Worm (Caenorhabditis elegans) whole organism, young adult: Measurements from ENCODE around the gene F46E10.3.
A peak's percentile ranks its signal among the peaks of the same experiment; 100 is the strongest.

Source experiments
- B0336.3 ChIP-seq: fragments of 200-800 bp; sonication (Bioruptor generic); IDR thresholded peaks from 2 replicates; pipeline ENCODE4 v1.3.6; 2022; ENCODE audit warnings: missing genetic modification characterization, missing compliant biosample characterization
- F10E7.11 ChIP-seq: sonication (generic microtip); optimal IDR thresholded peaks from 2 replicates; lab custom pipeline; 2017; ENCODE audit warnings: mild to moderate bottlenecking, missing genetic modification characterization, moderate library complexity, missing compliant biosample characterization
- F22D6.2 ChIP-seq: sonication (generic microtip); optimal IDR thresholded peaks from 2 replicates; lab custom pipeline; 2016; ENCODE audit warnings: mild to moderate bottlenecking, missing genetic modification characterization, missing compliant biosample characterization
- F52B5.7 ChIP-seq: sonication (generic microtip); optimal IDR thresholded peaks from 2 replicates; lab custom pipeline; 2016; ENCODE audit warnings: mild to moderate bottlenecking, missing genetic modification characterization, missing compliant biosample characterization
- F55B11.4 ChIP-seq: sonication (generic microtip); optimal IDR thresholded peaks from 2 replicates; lab custom pipeline; 2016; ENCODE audit warnings: missing compliant biosample characterization, missing genetic modification characterization, borderline replicate concordance; ENCODE audit not compliant: insufficient read depth
- F57A8.1 ChIP-seq: fragments of 200-800 bp; sonication (Bioruptor generic); optimal IDR thresholded peaks from 2 replicates; lab custom pipeline; 2018; ENCODE audit warnings: mild to moderate bottlenecking, missing genetic modification characterization, moderate library complexity, missing compliant biosample characterization
- K11D2.4 ChIP-seq: fragments of 200-800 bp; sonication (Bioruptor generic); IDR thresholded peaks from 2 replicates; pipeline ENCODE4 v1.3.6; 2022; ENCODE audit warnings: missing genetic modification reagents, missing genetic modification characterization, missing compliant biosample characterization
- T07F8.4 ChIP-seq: sonication (generic microtip); optimal IDR thresholded peaks from 2 replicates; lab custom pipeline; 2016; ENCODE audit warnings: mild to moderate bottlenecking, missing genetic modification characterization, moderate library complexity, missing compliant biosample characterization
- Y53G8AR.9 ChIP-seq: fragments of 200-800 bp; sonication (Bioruptor generic); conservative IDR thresholded peaks from 2 replicates; pipeline ENCODE4 v1.3.6; 2022; ENCODE audit warnings: missing genetic modification reagents, missing genetic modification characterization, missing compliant biosample characterization
- Y56A3A.18 ChIP-seq: fragments of 200-800 bp; sonication (Bioruptor generic); IDR thresholded peaks from 2 replicates; pipeline ENCODE4 v1.3.6; 2022; ENCODE audit warnings: missing genetic modification reagents, missing genetic modification characterization, missing compliant biosample characterization
- Y67H2A.10 ChIP-seq: fragments of 200-800 bp; sonication (Bioruptor generic); conservative IDR thresholded peaks from 2 replicates; pipeline ENCODE4 v1.3.6; 2022; ENCODE audit warnings: missing genetic modification reagents, missing genetic modification characterization, missing compliant biosample characterization
- ama-1 ChIP-seq, 3 experiments: fragments of 150-350 bp in 1 of 3; sonication (generic microtip) in 2 of 3; optimal IDR thresholded peaks; 2 replicates each; lab custom pipeline; 2014 to 2018; ENCODE audit warnings: missing biosample characterization in 2 of 3, missing genetic modification characterization in 2 of 3, missing genetic modification reagents in 2 of 3
- atf-7 ChIP-seq: sonication (generic microtip); optimal IDR thresholded peaks from 2 replicates; lab custom pipeline; 2017; ENCODE audit warnings: mild to moderate bottlenecking, missing genetic modification characterization, missing compliant biosample characterization
- athp-1 ChIP-seq: sonication (generic microtip); optimal IDR thresholded peaks from 2 replicates; lab custom pipeline; 2017; ENCODE audit warnings: mild to moderate bottlenecking, missing genetic modification characterization, missing compliant biosample characterization
- attf-3 ChIP-seq: fragments of 200-800 bp; sonication (Bioruptor generic); conservative IDR thresholded peaks from 2 replicates; pipeline ENCODE4 v1.3.6; 2022; ENCODE audit warnings: missing genetic modification reagents, missing genetic modification characterization, missing compliant biosample characterization
- attf-5 ChIP-seq: fragments of 200-800 bp; sonication (Bioruptor generic); optimal IDR thresholded peaks from 2 replicates; lab custom pipeline; 2018; ENCODE audit warnings: mild to moderate bottlenecking, missing genetic modification characterization, missing compliant biosample characterization
- bed-2 ChIP-seq: fragments of 200-800 bp; sonication (Bioruptor generic); IDR thresholded peaks from 2 replicates; pipeline ENCODE4 v1.3.6; 2022; ENCODE audit warnings: missing genetic modification reagents, missing genetic modification characterization, missing compliant biosample characterization
- ceh-100 ChIP-seq: fragments of 200-800 bp; sonication (Bioruptor generic); IDR thresholded peaks from 2 replicates; pipeline ENCODE4 v1.3.6; 2022; ENCODE audit warnings: missing genetic modification reagents, missing genetic modification characterization, missing compliant biosample characterization
- ceh-79 ChIP-seq: sonication (generic microtip); optimal IDR thresholded peaks from 2 replicates; lab custom pipeline; 2017; ENCODE audit warnings: mild to moderate bottlenecking, missing genetic modification characterization, missing compliant biosample characterization
- chd-7 ChIP-seq: sonication (generic microtip); optimal IDR thresholded peaks from 2 replicates; lab custom pipeline; 2016; ENCODE audit warnings: mild to moderate bottlenecking, missing genetic modification characterization, moderate library complexity, missing compliant biosample characterization
- die-1 ChIP-seq: sonication (generic microtip); optimal IDR thresholded peaks from 2 replicates; lab custom pipeline; 2016; ENCODE audit warnings: missing genotype, mild to moderate bottlenecking, missing genetic modification characterization, missing compliant biosample characterization
- dox-1 ChIP-seq: fragments of 200-800 bp; sonication (Bioruptor generic); IDR thresholded peaks from 2 replicates; pipeline ENCODE4 v1.3.6; 2022; ENCODE audit warnings: missing genetic modification reagents, missing genetic modification characterization, missing compliant biosample characterization
- egl-44 ChIP-seq: fragments of 200-800 bp; sonication (Bioruptor generic); IDR thresholded peaks from 2 replicates; pipeline ENCODE4 v1.3.6; 2022; ENCODE audit warnings: missing genetic modification reagents, missing genetic modification characterization, missing compliant biosample characterization
- fkh-3 ChIP-seq: sonication (generic microtip); optimal IDR thresholded peaks from 2 replicates; lab custom pipeline; 2016; ENCODE audit warnings: mild to moderate bottlenecking, missing genetic modification characterization, missing compliant biosample characterization
- gei-17 ChIP-seq: fragments of 200-800 bp; sonication (Bioruptor generic); optimal IDR thresholded peaks from 2 replicates; lab custom pipeline; 2018; ENCODE audit warnings: mild to moderate bottlenecking, missing genetic modification characterization, missing compliant biosample characterization
- hmg-1.2 ChIP-seq: fragments of 200-800 bp; sonication (Bioruptor generic); IDR thresholded peaks from 2 replicates; pipeline ENCODE4 v1.3.6; 2022; ENCODE audit warnings: missing genetic modification reagents, missing genetic modification characterization, missing compliant biosample characterization
- hrde-1 ChIP-seq: sonication (generic microtip); optimal IDR thresholded peaks from 2 replicates; lab custom pipeline; 2016; ENCODE audit warnings: missing genetic modification characterization, mild to moderate bottlenecking, missing compliant biosample characterization, moderate library complexity, missing genotype, missing genetic modification reagents, borderline replicate concordance
- hsf-1 ChIP-seq: fragments of 200-800 bp; sonication (Bioruptor generic); IDR thresholded peaks from 2 replicates; pipeline ENCODE4 v1.3.6; 2022; ENCODE audit warnings: missing genetic modification reagents, missing genetic modification characterization, missing compliant biosample characterization
- let-607 ChIP-seq, 2 experiments: fragments of 200-800 bp in 1 of 2; sonication (Bioruptor generic) in 1 of 2; sonication (generic microtip) in 1 of 2; optimal IDR thresholded peaks; 2 replicates each; lab custom pipeline; 2016 to 2018; ENCODE audit warnings: mild to moderate bottlenecking in 2 of 2, missing compliant biosample characterization in 2 of 2, missing genetic modification characterization in 2 of 2, moderate library complexity in 2 of 2, missing genotype in 1 of 2
- lin-35 ChIP-seq, 3 experiments: fragments of 150-350 bp in 2 of 3; sonication (generic microtip) in 1 of 3; optimal IDR thresholded peaks; 2 replicates each; lab custom pipeline; 2014 to 2018; ENCODE audit warnings: missing biosample characterization in 3 of 3, missing genetic modification characterization in 3 of 3, missing genetic modification reagents in 3 of 3
- lin-54 ChIP-seq: fragments of 200-800 bp; sonication (Bioruptor generic); optimal IDR thresholded peaks from 2 replicates; lab custom pipeline; 2018; ENCODE audit warnings: mild to moderate bottlenecking, missing genetic modification characterization, missing compliant biosample characterization
- lir-1 ChIP-seq: fragments of 200-800 bp; sonication (Bioruptor generic); conservative IDR thresholded peaks from 2 replicates; pipeline ENCODE4 v1.3.6; 2022; ENCODE audit warnings: missing genetic modification reagents, missing genetic modification characterization, missing compliant biosample characterization
- lsl-1 ChIP-seq: fragments of 200-800 bp; sonication (Bioruptor generic); optimal IDR thresholded peaks from 2 replicates; lab custom pipeline; 2018; ENCODE audit warnings: mild to moderate bottlenecking, missing genetic modification characterization, moderate library complexity, missing compliant biosample characterization
- madf-3 ChIP-seq: fragments of 200-800 bp; sonication (Bioruptor generic); IDR thresholded peaks from 2 replicates; pipeline ENCODE4 v1.3.6; 2022; ENCODE audit warnings: missing genetic modification reagents, missing genetic modification characterization, missing compliant biosample characterization
- mel-28 ChIP-seq: sonication (generic microtip); optimal IDR thresholded peaks from 2 replicates; lab custom pipeline; 2016; ENCODE audit warnings: borderline replicate concordance, mild to moderate bottlenecking, missing genetic modification characterization, missing compliant biosample characterization
- nfya-2 ChIP-seq: fragments of 200-800 bp; sonication (Bioruptor generic); IDR thresholded peaks from 2 replicates; pipeline ENCODE4 v1.3.6; 2022; ENCODE audit warnings: missing genetic modification reagents, missing genetic modification characterization, missing compliant biosample characterization
- nfyb-1 ChIP-seq: fragments of 200-800 bp; sonication (Bioruptor generic); IDR thresholded peaks from 2 replicates; pipeline ENCODE4 v1.3.6; 2022; ENCODE audit warnings: missing genetic modification reagents, missing genetic modification characterization, missing compliant biosample characterization
- nhr-80 ChIP-seq: sonication (generic microtip); optimal IDR thresholded peaks from 2 replicates; lab custom pipeline; 2016; ENCODE audit warnings: missing genetic modification characterization, missing compliant biosample characterization
- rec-8 ChIP-seq, 2 experiments: sonication (generic microtip); optimal IDR thresholded peaks; 2 replicates each; lab custom pipeline; 2016; ENCODE audit warnings: mild to moderate bottlenecking in 2 of 2, missing genetic modification characterization in 2 of 2, missing genetic modification reagents in 2 of 2, missing genotype in 2 of 2, missing biosample characterization in 1 of 2, missing compliant biosample characterization in 1 of 2, moderate library complexity in 1 of 2
- repo-1 ChIP-seq: sonication (generic microtip); optimal IDR thresholded peaks from 2 replicates; lab custom pipeline; 2017; ENCODE audit warnings: mild to moderate bottlenecking, missing genetic modification characterization, missing compliant biosample characterization
- snpc-1.3 ChIP-seq: sonication (generic microtip); optimal IDR thresholded peaks from 2 replicates; lab custom pipeline; 2017; ENCODE audit warnings: missing genetic modification characterization, mild to moderate bottlenecking, missing compliant biosample characterization, antibody characterized with exemption, moderate library complexity, missing genotype, missing genetic modification reagents; ENCODE audit not compliant: insufficient read depth
- ztf-25 ChIP-seq: fragments of 200-800 bp; sonication (Bioruptor generic); IDR thresholded peaks from 2 replicates; pipeline ENCODE4 v1.3.6; 2022; ENCODE audit warnings: missing genetic modification reagents, missing genetic modification characterization, missing compliant biosample characterization

The F46E10.3 gene

DNA sequence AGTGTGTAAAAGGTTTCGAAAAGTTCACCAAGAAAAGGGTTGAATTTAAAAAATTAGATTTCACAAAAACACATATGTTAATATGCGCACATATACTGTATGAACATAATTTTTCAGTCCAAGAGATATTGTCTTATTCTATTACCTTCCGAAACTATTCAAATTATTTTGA is at the start of gene F46E10.3:
Gene F46E10.3, plus strand, starts transcription at position 73 of the 172 bp plus-strand sequence.
- no peak for TF ChIP-seq ceh-79 (tag; lab: Kevin White, UChicago)

DNA sequence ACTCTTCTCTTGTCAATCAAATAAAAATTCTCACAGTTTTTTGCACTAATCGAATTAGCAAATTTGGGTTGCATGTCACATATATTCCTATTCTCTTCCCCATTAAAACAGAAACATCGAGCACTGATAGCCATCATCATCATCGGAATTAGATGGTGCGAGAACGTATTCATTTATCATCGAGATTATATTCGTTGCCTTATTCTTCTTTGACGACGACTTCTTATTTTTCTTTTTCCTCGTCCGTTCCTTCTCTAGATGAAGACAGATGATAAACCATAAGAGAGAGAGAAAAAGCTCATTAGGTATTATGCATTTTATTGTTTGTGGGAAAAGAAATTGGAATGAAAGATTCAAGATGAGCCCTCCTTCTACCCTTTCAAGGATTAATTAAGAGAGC is 46.9 kb upstream of the F46E10.3 start:
- TF ChIP-seq attf-5 (GFP tag; lab: Kevin White, UChicago): no peak
- no peak for TF ChIP-seq K11D2.4
- no peak for TF ChIP-seq attf-3 (GFP tag; lab: Robert Waterston, UW)
- TF ChIP-seq Y67H2A.10: no peak
- no peak for TF ChIP-seq F57A8.1 (GFP tag; lab: Kevin White, UChicago)
- no peak for TF ChIP-seq lin-35 (GFP tag; optimal IDR thresholded peaks at IDR 0.05; lab: Kevin White, UChicago)
- no peak for TF ChIP-seq ceh-100 (GFP tag; lab: Robert Waterston, UW)
- no peak for TF ChIP-seq T07F8.4 (tag; lab: Kevin White, UChicago)
- TF ChIP-seq snpc-1.3 (tag; lab: Kevin White, UChicago): no peak
- no peak for TF ChIP-seq ama-1 (optimal IDR thresholded peaks at IDR 0.05; lab: Kevin White, UChicago)
- TF ChIP-seq ama-1 (GFP tag; optimal IDR thresholded peaks at IDR 0.05; lab: Kevin White, UChicago): no peak
- no peak for TF ChIP-seq F22D6.2
- no peak for TF ChIP-seq madf-3 (GFP tag; lab: Robert Waterston, UW)
- no peak for TF ChIP-seq F52B5.7 (tag; lab: Kevin White, UChicago)
- no peak for TF ChIP-seq bed-2 (GFP tag; lab: Robert Waterston, UW)
- TF ChIP-seq fkh-3: no peak
- no peak for TF ChIP-seq B0336.3 (GFP tag; lab: Robert Waterston, UW)

DNA sequence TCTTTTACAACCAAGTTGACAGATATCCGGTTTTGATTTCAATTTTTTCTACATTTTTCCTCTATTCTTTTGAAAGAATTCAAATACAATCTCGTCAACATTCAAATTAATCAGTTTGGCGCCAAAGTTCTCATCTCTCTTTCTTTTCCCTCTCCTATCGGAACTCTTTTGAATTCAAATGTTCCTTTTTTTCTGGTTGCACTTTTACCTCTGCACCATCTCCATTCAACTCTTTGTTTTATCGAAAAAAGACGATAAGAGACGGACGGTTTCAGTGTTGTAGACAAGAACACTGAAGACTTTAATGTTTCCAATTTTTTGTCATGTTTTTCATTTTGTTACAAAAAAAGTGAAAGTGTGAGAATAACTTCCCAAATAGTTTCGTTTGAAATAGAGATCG is 42.1 kb upstream of the F46E10.3 start:
- TF ChIP-seq rec-8 (tag; optimal IDR thresholded peaks at IDR 0.05; lab: Kevin White, UChicago): no peak
- no peak for TF ChIP-seq ztf-25
- peak; percentile 11 for TF ChIP-seq attf-5 (GFP tag; lab: Kevin White, UChicago)
- TF ChIP-seq lir-1: no peak
- peak; percentile 90 for TF ChIP-seq nhr-80
- TF ChIP-seq hmg-1.2 (GFP tag; lab: Robert Waterston, UW): no peak
- TF ChIP-seq, all 124 proteins: peak for 2

DNA sequence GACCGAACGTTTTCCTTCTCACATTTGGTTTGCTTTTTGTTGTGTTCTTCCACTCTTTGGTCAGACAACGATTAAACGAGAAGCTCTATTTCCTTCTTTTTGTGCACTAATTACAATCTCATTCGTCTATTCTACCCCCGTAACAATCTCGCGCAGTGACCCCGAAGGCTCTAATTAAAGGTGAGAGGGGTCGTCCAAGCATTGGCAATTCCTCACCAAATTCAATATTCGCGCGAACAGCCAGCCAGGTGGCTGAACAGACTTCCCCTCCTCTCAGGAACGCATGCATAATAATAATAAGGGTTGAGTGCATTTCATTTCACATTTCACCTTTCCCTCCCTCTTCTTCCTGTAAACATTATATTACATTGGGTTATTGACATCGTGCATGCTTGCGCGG is 33.0 kb upstream of the F46E10.3 start:
- no peak for TF ChIP-seq lsl-1 (GFP tag; lab: Kevin White, UChicago)
- TF ChIP-seq hsf-1 (GFP tag; lab: Robert Waterston, UW): no peak

DNA sequence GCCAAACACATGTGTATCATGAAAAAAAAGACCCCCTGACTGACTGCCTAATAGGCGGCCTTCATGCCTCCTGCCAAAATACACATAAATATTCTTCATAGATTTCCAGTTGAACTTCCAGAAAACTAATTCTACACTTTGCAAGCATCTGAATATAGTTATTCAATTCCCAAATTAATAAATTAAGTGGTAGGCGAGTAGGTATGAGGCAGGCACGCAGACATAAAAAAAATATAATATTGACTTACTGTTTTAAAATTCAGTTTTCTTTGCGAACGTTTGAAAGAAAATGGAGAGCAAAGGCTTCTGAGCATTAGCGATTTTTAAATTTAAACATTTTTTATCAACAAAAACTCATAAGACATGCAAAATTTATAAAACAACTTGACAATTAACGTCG is 30.2 kb upstream of the F46E10.3 start:
- peak; percentile 22; the same call in 1 of the 2 replicates for TF ChIP-seq dox-1 (GFP tag; lab: Robert Waterston, UW)
- peak; percentile 6 for TF ChIP-seq nhr-80
- no peak for TF ChIP-seq chd-7 (tag; lab: Kevin White, UChicago)
- no peak for TF ChIP-seq nfya-2 (GFP tag; lab: Robert Waterston, UW)
- no peak for TF ChIP-seq mel-28 (tag; lab: Kevin White, UChicago)
- TF ChIP-seq gei-17 (GFP tag; lab: Kevin White, UChicago): no peak
- no peak for TF ChIP-seq F10E7.11 (tag; lab: Kevin White, UChicago)
- TF ChIP-seq let-607 (tag; optimal IDR thresholded peaks at IDR 0.05; lab: Kevin White, UChicago): peak in 1 of 2 experiments; percentile 48
- TF ChIP-seq die-1 (tag; lab: Kevin White, UChicago): no peak
- TF ChIP-seq athp-1 (tag; lab: Kevin White, UChicago): no peak
- TF ChIP-seq Y53G8AR.9 (GFP tag; lab: Robert Waterston, UW): 0 out of 2 replicates have a peak, but pooled peaks have one; percentile 26
- TF ChIP-seq Y56A3A.18 (GFP tag; lab: Robert Waterston, UW): 0 out of 2 replicates have a peak, but pooled peaks have one; percentile 7
- TF ChIP-seq hrde-1: no peak
- no peak for TF ChIP-seq hmg-1.2 (GFP tag; lab: Robert Waterston, UW)
- 0 out of 2 replicates have a peak, but pooled peaks have one; percentile 24 for TF ChIP-seq egl-44 (GFP tag; lab: Robert Waterston, UW)
- no peak for TF ChIP-seq F55B11.4 (tag; lab: Kevin White, UChicago)
- TF ChIP-seq repo-1 (tag; lab: Kevin White, UChicago): no peak
- no peak for TF ChIP-seq hsf-1 (GFP tag; lab: Robert Waterston, UW)
- TF ChIP-seq lin-54 (GFP tag; lab: Kevin White, UChicago): no peak
- TF ChIP-seq nfyb-1 (GFP tag; lab: Robert Waterston, UW): 0 out of 2 replicates have a peak, but pooled peaks have one; percentile 32
- peak; percentile 10 for TF ChIP-seq atf-7 (tag; lab: Kevin White, UChicago)
- no peak for TF ChIP-seq ceh-100 (GFP tag; lab: Robert Waterston, UW)
